Worm (Caenorhabditis elegans) whole organism, dauer: Measurements from ENCODE around the gene F44E2.7.

Experiments
- unc-62 ChIP-seq: sonication (generic microtip); optimal IDR thresholded peaks from 2 replicates; lab custom pipeline; 2017; ENCODE audit warnings: missing biosample characterization, missing genetic modification reagents, missing genetic modification characterization

The F44E2.7 gene

ce11 chrIII:8809245-8809971 is 38.9 kb downstream of the F44E2.7 start, which contains the start of gene prx-19:
Gene prx-19, minus strand, starts transcription at chrIII:8809295.
- no peak for TF ChIP-seq unc-62

DNA sequence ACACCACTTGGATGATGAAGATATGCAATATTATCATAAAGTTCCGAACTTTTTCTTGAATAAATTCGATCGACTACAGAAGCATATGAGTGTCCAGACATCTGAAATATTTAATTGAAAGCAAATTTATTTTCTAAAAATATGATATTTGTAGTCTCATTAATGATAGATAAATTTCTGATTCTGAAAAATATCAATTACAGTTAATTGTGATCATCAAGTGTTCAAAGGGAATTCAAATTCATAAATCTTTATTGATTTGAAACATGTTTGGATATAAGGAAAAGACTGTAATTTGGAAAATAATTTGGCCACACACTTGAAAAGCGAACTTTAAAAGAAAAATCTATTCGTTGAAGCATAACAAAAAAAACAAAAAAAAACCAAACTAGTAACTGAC is 41.0 kb downstream of the F44E2.7 start, which contains the start of gene F54F2.7:
Gene F54F2.7, minus strand, starts transcription at position 101 of the 400 bp plus-strand sequence.
- no peak for TF ChIP-seq unc-62

DNA sequence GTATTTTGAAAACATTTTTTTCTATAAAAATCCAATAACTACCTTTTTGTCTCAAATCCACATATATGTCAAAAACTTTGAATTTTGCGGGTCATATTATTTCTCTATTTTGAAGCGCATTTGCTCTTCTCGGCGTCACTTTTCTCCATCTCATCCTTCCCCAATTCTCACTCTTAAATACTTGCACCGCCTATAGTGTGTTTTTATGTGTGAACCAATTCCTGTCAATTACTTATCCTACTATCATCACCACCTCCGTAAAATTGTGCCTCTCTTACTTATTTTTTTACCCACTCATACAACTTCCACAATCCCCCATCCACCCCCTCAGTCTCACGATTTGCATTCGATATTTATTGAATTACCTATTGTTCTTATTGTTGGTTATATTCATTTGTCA is 42.5 kb downstream of the F44E2.7 start:
- no peak for TF ChIP-seq unc-62

DNA sequence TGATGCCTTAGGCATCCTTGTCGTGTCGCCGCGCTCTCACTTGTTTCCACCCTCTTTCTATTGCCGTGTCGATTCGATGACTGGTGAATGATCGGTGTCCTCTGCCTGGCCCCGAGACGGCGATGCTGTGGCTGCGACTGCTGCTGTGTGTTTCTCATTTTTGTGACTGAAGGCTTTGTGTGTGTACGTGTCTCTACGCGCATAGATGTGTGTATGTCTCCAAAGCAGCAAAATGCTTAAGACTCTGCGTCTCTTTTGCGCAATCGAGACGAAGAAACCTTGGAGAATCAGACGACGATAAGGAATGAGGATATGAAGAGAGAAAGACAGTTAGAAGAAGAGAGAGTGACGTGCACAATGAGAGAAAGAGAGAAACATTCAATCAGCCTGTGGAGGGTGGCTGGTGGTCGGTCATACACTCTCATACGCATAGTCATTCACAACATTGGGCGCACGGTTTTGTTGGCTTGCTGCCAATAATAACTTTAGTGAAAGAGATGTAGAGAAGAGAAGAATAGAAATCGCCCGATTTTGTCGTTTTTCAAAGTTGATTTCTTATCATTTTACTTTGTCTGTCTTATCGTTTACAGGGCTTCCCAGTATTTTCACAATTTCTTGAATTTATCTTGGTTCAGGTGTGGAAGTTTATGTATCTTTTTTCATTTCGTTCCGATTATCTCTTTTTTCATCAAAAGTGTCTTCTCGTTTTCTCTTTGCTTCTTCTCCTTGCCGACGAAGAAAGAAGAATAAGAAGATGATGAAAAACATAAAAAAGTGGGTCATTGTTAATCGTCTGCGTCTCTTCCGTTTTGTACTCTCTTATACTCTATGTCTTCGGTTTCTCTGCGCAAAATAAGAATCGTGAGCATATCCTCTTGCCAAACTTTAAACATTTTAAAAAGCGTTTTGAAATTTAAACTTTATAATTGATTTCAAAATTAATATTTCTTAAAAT is 46.1 kb downstream of the F44E2.7 start:
- TF ChIP-seq unc-62 = peak; percentile 14

ce11 chrIII:8801352-8801863 is 46.9 kb downstream of the F44E2.7 start:
- TF ChIP-seq unc-62 = no peak

DNA sequence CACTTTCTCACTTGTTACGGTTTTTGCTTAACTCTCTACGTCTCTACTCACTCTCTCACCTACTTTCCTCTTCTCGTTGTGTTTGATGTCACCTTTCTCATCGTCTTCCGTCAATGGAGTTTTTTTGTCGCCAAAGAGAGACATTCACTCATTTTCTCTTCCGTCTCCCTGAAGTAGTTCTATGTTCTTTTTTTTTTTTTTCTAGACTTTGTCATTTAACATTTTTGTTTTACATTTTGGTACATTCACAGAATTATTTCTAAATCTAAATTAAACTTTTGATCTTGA is 47.5 kb downstream of the F44E2.7 start:
- TF ChIP-seq unc-62 = no peak

- no peak for TF ChIP-seq unc-62
Observed at ce11 chrIII:8799964-8800795, 48.1 kb downstream of the F44E2.7 start, which contains the start of gene F54F2.6. Gene F54F2.6, minus strand, starts transcription at chrIII:8800701.

DNA sequence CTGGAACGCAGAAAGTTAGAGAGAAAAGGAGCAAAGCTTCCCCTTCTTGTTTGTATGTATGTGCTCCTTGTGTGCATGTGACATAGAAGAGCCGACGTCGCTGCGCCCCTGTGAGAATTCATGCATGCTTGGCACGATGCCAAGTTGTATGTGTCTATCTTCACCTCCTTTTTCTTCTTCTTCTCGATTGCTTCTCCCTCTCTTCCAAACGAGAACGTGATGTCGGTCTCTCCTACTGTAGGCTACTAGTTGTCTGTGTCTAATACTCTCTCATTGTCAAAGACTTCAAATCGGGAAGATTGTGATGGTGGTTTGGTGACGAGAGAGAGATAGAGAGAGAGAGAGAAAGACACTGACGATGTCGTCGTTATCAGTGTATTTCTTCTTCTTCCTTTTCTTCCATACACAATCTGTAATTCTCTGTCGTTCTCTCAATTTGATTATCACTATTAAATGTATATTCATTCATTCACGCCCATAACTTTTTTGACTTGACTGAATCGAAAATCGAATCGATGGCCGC is 51.0 kb downstream of the F44E2.7 start:
- TF ChIP-seq unc-62 = no peak
